Fruit fly (Drosophila melanogaster) whole organism, embryonic: ENCODE measurements around the gene lwr.
A peak's percentile ranks its signal among the peaks of the same experiment; 100 is the strongest.

Source experiments
- Blimp-1 ChIP-seq: fragments of 200-800 bp; sonication (Bioruptor generic); optimal IDR thresholded peaks from 3 replicates; lab custom pipeline; 2018; ENCODE audit warnings: missing biosample characterization, missing genetic modification characterization, mild to moderate bottlenecking, moderate library complexity, missing genetic modification reagents
- CG10274 ChIP-seq: fragments of 200-800 bp; sonication (Bioruptor generic); optimal IDR thresholded peaks from 3 replicates; lab custom pipeline; 2017; ENCODE audit warnings: missing biosample characterization, mild to moderate bottlenecking, missing genetic modification characterization
- CG12391 ChIP-seq: fragments of 200-800 bp; sonication (Bioruptor generic); optimal IDR thresholded peaks from 3 replicates; lab custom pipeline; 2018; ENCODE audit warnings: missing biosample characterization, mild to moderate bottlenecking, missing genetic modification characterization, moderate library complexity
- CG13624 ChIP-seq: fragments of 200-800 bp; sonication (Bioruptor generic); optimal IDR thresholded peaks from 2 replicates; lab custom pipeline; 2016; ENCODE audit warnings: missing biosample characterization, missing genetic modification characterization
- CG14860 ChIP-seq: fragments of 200-800 bp; sonication (Bioruptor generic); IDR thresholded peaks from 3 replicates; pipeline ENCODE4 v1.3.6; 2022; ENCODE audit warnings: missing biosample characterization, missing genetic modification characterization; ENCODE audit not compliant: partially characterized antibody
- CG14965 ChIP-seq: fragments of 200-800 bp; sonication (Bioruptor generic); optimal IDR thresholded peaks from 2 replicates; lab custom pipeline; 2016; ENCODE audit warnings: missing biosample characterization, missing genetic modification characterization, borderline replicate concordance
- CG17186 ChIP-seq: fragments of 200-800 bp; sonication (Bioruptor generic); optimal IDR thresholded peaks from 3 replicates; lab custom pipeline; 2017; ENCODE audit warnings: missing biosample characterization, missing genetic modification reagents, missing genetic modification characterization
- CG17328 ChIP-seq: fragments of 200-800 bp; sonication (Bioruptor generic); IDR thresholded peaks from 2 replicates; pipeline ENCODE4 v1.3.6; 2022; ENCODE audit warnings: missing biosample characterization, missing genetic modification characterization
- CG18011 ChIP-seq: fragments of 200-800 bp; sonication (Bioruptor generic); optimal IDR thresholded peaks from 2 replicates; lab custom pipeline; 2017; ENCODE audit warnings: missing biosample characterization, missing genetic modification characterization, mild to moderate bottlenecking, moderate library complexity, missing genotype
- CG18764 ChIP-seq: fragments of 200-800 bp; sonication (Bioruptor generic); optimal IDR thresholded peaks from 3 replicates; lab custom pipeline; 2016; ENCODE audit warnings: missing biosample characterization, missing genetic modification characterization
- CG2129 ChIP-seq: fragments of 200-800 bp; sonication (Bioruptor generic); IDR thresholded peaks from 2 replicates; pipeline ENCODE4 v1.3.6; 2022; ENCODE audit warnings: missing biosample characterization, missing genetic modification characterization; ENCODE audit not compliant: partially characterized antibody
- CG34224 ChIP-seq: fragments of 200-800 bp; sonication (Bioruptor generic); IDR thresholded peaks from 3 replicates; pipeline ENCODE4 v1.3.6; 2022; ENCODE audit warnings: missing biosample characterization, missing genetic modification characterization; ENCODE audit not compliant: partially characterized antibody
- CG43689 ChIP-seq: fragments of 200-800 bp; sonication (Bioruptor generic); IDR thresholded peaks from 2 replicates; pipeline ENCODE4 v1.3.6; 2022; ENCODE audit warnings: missing biosample characterization, missing genetic modification characterization
- CG8089 ChIP-seq: fragments of 200-800 bp; sonication (Bioruptor generic); optimal IDR thresholded peaks from 3 replicates; lab custom pipeline; 2016; ENCODE audit warnings: missing biosample characterization, missing genetic modification characterization
- CG9876 ChIP-seq: fragments of 200-800 bp; sonication (Bioruptor generic); optimal IDR thresholded peaks from 2 replicates; lab custom pipeline; 2016; ENCODE audit warnings: missing biosample characterization, missing genetic modification characterization
- D19A ChIP-seq: fragments of 200-800 bp; optimal IDR thresholded peaks from 3 replicates; lab custom pipeline; 2019; ENCODE audit warnings: missing biosample characterization, mild to moderate bottlenecking, missing genetic modification characterization, moderate library complexity
- Dll ChIP-seq: fragments of 200-800 bp; sonication (Bioruptor generic); IDR thresholded peaks from 4 replicates; pipeline ENCODE4 v1.3.6; 2022; ENCODE audit warnings: missing biosample characterization, missing genetic modification characterization; ENCODE audit not compliant: partially characterized antibody
- Dp ChIP-seq: fragments of 200-800 bp; sonication (Bioruptor generic); optimal IDR thresholded peaks from 2 replicates; lab custom pipeline; 2018; ENCODE audit warnings: missing biosample characterization, mild to moderate bottlenecking, missing genetic modification characterization, moderate library complexity
- HmgZ ChIP-seq: fragments of 200-800 bp; sonication (Bioruptor generic); optimal IDR thresholded peaks from 2 replicates; lab custom pipeline; 2018; ENCODE audit warnings: missing biosample characterization, mild to moderate bottlenecking, missing genetic modification characterization
- Nf-YB ChIP-seq: fragments of 200-800 bp; sonication (Bioruptor generic); optimal IDR thresholded peaks from 3 replicates; lab custom pipeline; 2019; ENCODE audit warnings: missing biosample characterization, mild to moderate bottlenecking, missing genetic modification characterization, moderate library complexity
- Rfx ChIP-seq: fragments of 200-800 bp; sonication (Bioruptor generic); IDR thresholded peaks from 2 replicates; pipeline ENCODE4 v1.3.6; 2022; ENCODE audit warnings: missing biosample characterization, missing genetic modification characterization
- Sin3A ChIP-seq: fragments of >200 bp; optimal IDR thresholded peaks from 2 replicates; lab custom pipeline; 2018
- Sry-δ ChIP-seq: fragments of 200-800 bp; sonication (Bioruptor generic); optimal IDR thresholded peaks from 2 replicates; lab custom pipeline; 2016; ENCODE audit warnings: missing biosample characterization, missing genetic modification characterization
- Stat92E ChIP-seq, 3 experiments: fragments of >200 bp in 2 of 3; fragments of 200-800 bp in 1 of 3; sonication (Bioruptor generic) in 1 of 3; optimal IDR thresholded peaks; 2 replicates each; lab custom pipeline; 2017 to 2019; ENCODE audit warnings: missing biosample characterization in 3 of 3, missing genetic modification characterization in 3 of 3, mild to moderate bottlenecking in 1 of 3, moderate library complexity in 1 of 3
- Vsx1 ChIP-seq: fragments of 200-800 bp; sonication (Bioruptor generic); optimal IDR thresholded peaks from 2 replicates; lab custom pipeline; 2017; ENCODE audit warnings: missing biosample characterization, mild to moderate bottlenecking, missing genetic modification characterization, missing genetic modification reagents
- Xbp1 ChIP-seq: fragments of 200-800 bp; sonication (Bioruptor generic); optimal IDR thresholded peaks from 3 replicates; lab custom pipeline; 2016; ENCODE audit warnings: missing biosample characterization, mild to moderate bottlenecking, missing genetic modification characterization
- YL-1 ChIP-seq: fragments of 200-800 bp; sonication (Bioruptor generic); optimal IDR thresholded peaks from 3 replicates; lab custom pipeline; 2017; ENCODE audit warnings: missing biosample characterization, mild to moderate bottlenecking, missing genetic modification characterization
- bbx ChIP-seq: fragments of 200-800 bp; sonication (Bioruptor generic); IDR thresholded peaks from 2 replicates; pipeline ENCODE4 v1.3.6; 2022; ENCODE audit warnings: missing biosample characterization, missing genetic modification characterization; ENCODE audit not compliant: partially characterized antibody
- cg ChIP-seq: fragments of 200-800 bp; sonication (Bioruptor generic); optimal IDR thresholded peaks from 3 replicates; lab custom pipeline; 2019; ENCODE audit warnings: missing biosample characterization, mild to moderate bottlenecking, missing genetic modification characterization, moderate library complexity
- chinmo ChIP-seq: fragments of 200-800 bp; sonication (Bioruptor generic); IDR thresholded peaks from 4 replicates; pipeline ENCODE4 v1.3.6; 2022; ENCODE audit warnings: missing biosample characterization, missing genetic modification characterization; ENCODE audit not compliant: partially characterized antibody
- cwo ChIP-seq: fragments of 200-800 bp; sonication (Bioruptor generic); optimal IDR thresholded peaks from 3 replicates; lab custom pipeline; 2017; ENCODE audit warnings: missing biosample characterization, missing genetic modification characterization, mild to moderate bottlenecking, moderate library complexity, missing genetic modification reagents
- dm ChIP-seq: fragments of 200-800 bp; sonication (Bioruptor generic); optimal IDR thresholded peaks from 3 replicates; lab custom pipeline; 2016; ENCODE audit warnings: missing biosample characterization, missing genetic modification characterization
- ewg ChIP-seq: fragments of 200-800 bp; sonication (Bioruptor generic); optimal IDR thresholded peaks from 3 replicates; lab custom pipeline; 2017; ENCODE audit warnings: mild to moderate bottlenecking, missing biosample characterization, missing genetic modification reagents, missing genetic modification characterization
- ftz-f1 ChIP-seq: fragments of 200-800 bp; sonication (Bioruptor generic); optimal IDR thresholded peaks from 2 replicates; lab custom pipeline; 2016; ENCODE audit warnings: missing biosample characterization, missing genetic modification characterization
- knrl ChIP-seq: fragments of 200-800 bp; sonication (Bioruptor generic); IDR thresholded peaks from 3 replicates; pipeline ENCODE4 v1.3.6; 2022; ENCODE audit warnings: missing biosample characterization, missing genetic modification characterization; ENCODE audit not compliant: partially characterized antibody
- nau ChIP-seq: fragments of 200-800 bp; sonication (Bioruptor generic); optimal IDR thresholded peaks from 3 replicates; lab custom pipeline; 2017; ENCODE audit warnings: missing biosample characterization, mild to moderate bottlenecking, missing genetic modification characterization, missing genetic modification reagents
- pros ChIP-seq: fragments of 200-800 bp; sonication (Bioruptor generic); optimal IDR thresholded peaks from 3 replicates; lab custom pipeline; 2019; ENCODE audit warnings: missing biosample characterization, mild to moderate bottlenecking, missing genetic modification characterization, moderate library complexity
- pzg ChIP-seq: fragments of 200-800 bp; sonication (Bioruptor generic); optimal IDR thresholded peaks from 3 replicates; lab custom pipeline; 2018; ENCODE audit warnings: missing biosample characterization, mild to moderate bottlenecking, missing genetic modification characterization, moderate library complexity
- salm ChIP-seq: fragments of 200-800 bp; sonication (Bioruptor generic); optimal IDR thresholded peaks from 2 replicates; lab custom pipeline; 2018; ENCODE audit warnings: missing biosample characterization, mild to moderate bottlenecking, missing genetic modification characterization
- sc ChIP-seq, 3 experiments: fragments of >200 bp in 2 of 3; fragments of 200-800 bp in 1 of 3; sonication (Bioruptor generic) in 1 of 3; optimal IDR thresholded peaks; 2 replicates in 2 of 3; 3 replicates in 1 of 3; lab custom pipeline; 2017; ENCODE audit warnings: mild to moderate bottlenecking in 1 of 3, missing biosample characterization in 1 of 3, missing genetic modification characterization in 1 of 3, missing genetic modification reagents in 1 of 3
- scrt ChIP-seq: fragments of 200-800 bp; sonication (Bioruptor generic); optimal IDR thresholded peaks from 2 replicates; lab custom pipeline; 2018; ENCODE audit warnings: missing biosample characterization, mild to moderate bottlenecking, missing genetic modification characterization, moderate library complexity
- sens ChIP-seq: fragments of 200-800 bp; sonication (Bioruptor generic); peaks from one replicate; lab custom pipeline; 2016; ENCODE audit warnings: missing biosample characterization, missing genetic modification characterization
- ssp ChIP-seq: fragments of 200-800 bp; sonication (Bioruptor generic); IDR thresholded peaks from 2 replicates; pipeline ENCODE4 v1.3.6; 2022; ENCODE audit warnings: missing biosample characterization, missing genetic modification characterization
- sug ChIP-seq: fragments of 200-800 bp; optimal IDR thresholded peaks from 2 replicates; lab custom pipeline; 2019; ENCODE audit warnings: missing biosample characterization, mild to moderate bottlenecking, missing genetic modification characterization, moderate library complexity
- unc-4 ChIP-seq: fragments of 200-800 bp; sonication (Bioruptor generic); IDR thresholded peaks from 2 replicates; pipeline ENCODE4 v1.3.6; 2022; ENCODE audit warnings: missing biosample characterization, missing genetic modification characterization; ENCODE audit not compliant: partially characterized antibody
- vvl ChIP-seq: fragments of 200-800 bp; sonication (Bioruptor generic); IDR thresholded peaks from 2 replicates; pipeline ENCODE4 v1.3.6; 2022; ENCODE audit warnings: missing biosample characterization, missing genetic modification characterization

lwr gene

dm6 chr2L:547978-548377, 5.6 kb upstream of the lwr start (continued):
- TF ChIP-seq CG9876 (GFP tag; lab: Kevin White, UChicago): no peak
- TF ChIP-seq Blimp-1: no peak
- no peak for TF ChIP-seq CG12391
- no peak for TF ChIP-seq scrt (GFP tag; lab: Kevin White, UChicago)
- no peak for TF ChIP-seq sens
- TF ChIP-seq Nf-YB (GFP tag; lab: Kevin White, UChicago): peak; percentile 93
- no peak for TF ChIP-seq Rfx
- TF ChIP-seq cg (GFP tag; lab: Kevin White, UChicago): peak; percentile 36
- TF ChIP-seq CG10274: no peak
- no peak for TF ChIP-seq Sry-δ (GFP tag; lab: Kevin White, UChicago)
- no peak for TF ChIP-seq Vsx1 (GFP tag; lab: Kevin White, UChicago)
- no peak for TF ChIP-seq CG13624
- 0 out of 4 replicates have a peak, but pooled peaks have one; percentile 13 for TF ChIP-seq chinmo (GFP tag; lab: Robert Waterston, UW)
- no peak for TF ChIP-seq Stat92E (GFP tag; optimal IDR thresholded peaks at IDR 0.05; lab: Kevin White, UChicago)
- TF ChIP-seq, all 482 proteins: peak for 7

DNA sequence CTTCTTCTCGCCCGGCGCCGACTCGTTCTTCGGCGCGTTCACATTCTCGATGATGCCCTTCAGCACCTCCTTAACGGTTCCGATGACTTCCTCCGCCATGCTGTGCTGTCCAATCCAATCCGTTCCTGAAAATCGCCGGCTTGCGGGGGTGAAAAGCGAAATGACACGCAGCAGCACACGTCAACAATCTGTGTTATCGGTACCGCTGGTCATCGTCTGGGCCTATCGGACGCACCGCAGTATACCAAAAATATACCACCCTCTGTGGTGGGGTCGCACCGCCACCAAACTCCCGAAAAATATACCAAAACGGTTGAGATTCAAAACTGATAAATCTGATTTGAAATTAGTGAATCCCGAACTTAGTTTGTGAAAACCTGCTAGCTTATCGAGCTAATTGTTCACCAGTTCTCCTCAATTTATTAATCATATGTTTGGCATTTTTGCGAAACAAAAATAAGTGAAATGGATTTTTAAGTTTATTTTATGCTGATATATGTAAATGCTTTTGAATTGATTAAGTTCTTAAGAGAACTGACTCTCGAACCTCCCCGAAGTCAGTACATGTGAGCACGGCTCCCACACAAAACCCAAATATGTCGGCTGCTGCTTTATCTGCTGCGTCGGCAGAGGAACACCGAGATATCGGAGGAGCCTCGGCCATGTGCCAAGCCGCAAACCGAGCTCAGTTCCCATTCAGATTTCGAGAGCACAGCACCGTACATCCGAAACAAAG, 2.2 kb upstream of the lwr start, which contains the start of the genes Spp and nAChRbeta3:
TSS of gene Spp (minus strand) at position 210 of the 736 bp plus-strand sequence.
TSS of gene nAChRbeta3 (plus strand) at position 686 of the 736 bp plus-strand sequence.
- TF ChIP-seq ewg (GFP tag; lab: Kevin White, UChicago) (no peak), CG17328 (peak; percentile 17; the same call in 1 of the 2 replicates), CG14860 (0 out of 3 replicates have a peak, but pooled peaks have one; percentile 45), CG14965 (GFP tag; lab: Kevin White, UChicago) (no peak), cwo (GFP tag; lab: Kevin White, UChicago) (no peak), nau (GFP tag; lab: Kevin White, UChicago) (no peak), CG43689 (GFP tag; lab: Robert Waterston, UW) (no peak), HmgZ (tag; lab: Kevin White, UChicago) (peak; percentile 44), salm (tag; lab: Kevin White, UChicago) (no peak), pzg (GFP tag; lab: Kevin White, UChicago) (peak; percentile 75), sug (tag; lab: Kevin White, UChicago) (peak; percentile 56), D19A (tag; lab: Kevin White, UChicago) (no peak), Stat92E (GFP tag; optimal IDR thresholded peaks at IDR 0.05; lab: Kevin White, UChicago) (peak in 1 of 3 experiments; percentile 3), ssp (GFP tag; lab: Robert Waterston, UW) (no peak), unc-4 (GFP tag; lab: Robert Waterston, UW) (peak; percentile 61), Xbp1 (GFP tag; lab: Kevin White, UChicago) (peak; percentile 81), CG17186 (GFP tag; lab: Kevin White, UChicago) (peak; percentile 83), cg (GFP tag; lab: Kevin White, UChicago) (no peak), CG8089 (no peak), YL-1 (GFP tag; lab: Kevin White, UChicago) (peak; percentile 62), CG18764 (GFP tag; lab: Kevin White, UChicago) (no peak), pros (GFP tag; lab: Kevin White, UChicago) (no peak), knrl (0 out of 3 replicates have a peak, but pooled peaks have one; percentile 37), Dll (GFP tag; lab: Robert Waterston, UW) (peak; percentile 72), ftz-f1 (GFP tag; lab: Kevin White, UChicago) (no peak), vvl (0 out of 2 replicates have a peak, but pooled peaks have one; percentile 12), Dp (GFP tag; lab: Kevin White, UChicago) (peak; percentile 63), CG34224 (GFP tag; lab: Robert Waterston, UW) (peak; percentile 61), bbx (GFP tag; lab: Robert Waterston, UW) (peak; percentile 68), CG18011 (no peak), dm (GFP tag; lab: Kevin White, UChicago) (peak; percentile 32), Sin3A (peak; percentile 10), CG2129 (0 out of 2 replicates have a peak, but pooled peaks have one; percentile 14), sc (optimal IDR thresholded peaks at IDR 0.05; lab: Kevin White, UChicago) (no peak), sc (GFP tag; optimal IDR thresholded peaks at IDR 0.05; lab: Kevin White, UChicago) (no peak)
